Worm (Caenorhabditis elegans): ENCODE measurements around the gene sftd-3.

DNA sequence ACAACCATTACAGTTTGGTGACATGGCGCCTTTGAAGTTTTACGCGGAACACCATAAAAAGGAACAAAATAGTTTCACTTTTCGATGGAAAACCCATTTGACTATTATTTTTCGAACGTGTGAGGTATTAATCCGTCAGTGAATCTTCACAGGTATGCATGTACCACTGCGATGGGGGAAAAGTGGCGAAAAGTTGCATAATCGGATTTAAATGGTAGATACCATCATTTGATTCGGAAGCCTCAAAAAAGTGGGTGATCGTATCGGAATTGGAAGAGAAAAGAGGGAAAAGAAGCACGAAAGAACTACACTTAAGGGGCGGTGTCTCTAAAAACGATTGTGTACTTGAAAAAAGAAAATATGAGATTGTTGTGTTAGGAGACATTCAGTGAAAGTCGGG is 10.2 kb downstream of the sftd-3 start:
- TF ChIP-seq snpc-4 (tag; optimal IDR thresholded peaks at IDR 0.05): no peak
- TF ChIP-seq ceh-88 (GFP tag; IDR thresholded peaks at IDR 0.05): no peak
- no peak for TF ChIP-seq rnt-1 (tag; optimal IDR thresholded peaks at IDR 0.05)
- no peak for TF ChIP-seq nhr-77 (tag; optimal IDR thresholded peaks at IDR 0.05)
- TF ChIP-seq mdl-1 (tag; optimal IDR thresholded peaks at IDR 0.05): no peak
- no peak for TF ChIP-seq aha-1 (tag; optimal IDR thresholded peaks at IDR 0.05)
- no peak for TF ChIP-seq isw-1 (GFP tag; IDR thresholded peaks at IDR 0.05)
- TF ChIP-seq fos-1 (tag; optimal IDR thresholded peaks at IDR 0.05): no peak
- no peak for TF ChIP-seq unc-62 (GFP tag; optimal IDR thresholded peaks at IDR 0.05)
- no peak for TF ChIP-seq elt-3 (tag; optimal IDR thresholded peaks at IDR 0.05)
- peak; percentile 85 for TF ChIP-seq blmp-1 (tag; optimal IDR thresholded peaks at IDR 0.05)
- no peak for TF ChIP-seq sox-4 (tag; optimal IDR thresholded peaks at IDR 0.05)

All from whole organism, L1 larva.